Fruit fly (Drosophila melanogaster) whole organism, adult: ENCODE measurements around the gene Elp1.

Experiments
- CG1620 ChIP-seq: fragments of 200-800 bp; sonication (Bioruptor generic); optimal IDR thresholded peaks from 2 replicates; lab custom pipeline; 2016; ENCODE audit warnings: missing biosample characterization, missing genetic modification characterization
- CG7101 ChIP-seq: fragments of 200-800 bp; sonication (Bioruptor generic); optimal IDR thresholded peaks from 2 replicates; lab custom pipeline; 2018; ENCODE audit warnings: missing biosample characterization, mild to moderate bottlenecking, missing genetic modification characterization, moderate library complexity
- Hr96 ChIP-seq: fragments of 200-800 bp; sonication (Bioruptor generic); optimal IDR thresholded peaks from 2 replicates; lab custom pipeline; 2016; ENCODE audit warnings: missing biosample characterization, missing genetic modification characterization
- Mnt ChIP-seq: fragments of 200-800 bp; sonication (Bioruptor generic); optimal IDR thresholded peaks from 2 replicates; lab custom pipeline; 2016; ENCODE audit warnings: missing biosample characterization, mild to moderate bottlenecking, missing genetic modification characterization
- cic ChIP-seq: fragments of 200-800 bp; sonication (Bioruptor generic); optimal IDR thresholded peaks from 2 replicates; lab custom pipeline; 2017; ENCODE audit warnings: missing biosample characterization, mild to moderate bottlenecking, missing genetic modification characterization, moderate library complexity
- kay ChIP-seq: fragments of 200-800 bp; sonication (Bioruptor generic); peaks from one replicate; lab custom pipeline; 2016; ENCODE audit warnings: missing biosample characterization, missing genetic modification characterization, borderline replicate concordance
- pad ChIP-seq: fragments of 200-800 bp; sonication (Bioruptor generic); optimal IDR thresholded peaks from 3 replicates; lab custom pipeline; 2017; ENCODE audit warnings: missing biosample characterization, missing genetic modification characterization, mild to moderate bottlenecking, moderate library complexity, missing genetic modification reagents
- toe ChIP-seq: fragments of 200-800 bp; sonication (Bioruptor generic); optimal IDR thresholded peaks from 2 replicates; lab custom pipeline; 2016; ENCODE audit warnings: missing biosample characterization, missing genetic modification characterization

DNA sequence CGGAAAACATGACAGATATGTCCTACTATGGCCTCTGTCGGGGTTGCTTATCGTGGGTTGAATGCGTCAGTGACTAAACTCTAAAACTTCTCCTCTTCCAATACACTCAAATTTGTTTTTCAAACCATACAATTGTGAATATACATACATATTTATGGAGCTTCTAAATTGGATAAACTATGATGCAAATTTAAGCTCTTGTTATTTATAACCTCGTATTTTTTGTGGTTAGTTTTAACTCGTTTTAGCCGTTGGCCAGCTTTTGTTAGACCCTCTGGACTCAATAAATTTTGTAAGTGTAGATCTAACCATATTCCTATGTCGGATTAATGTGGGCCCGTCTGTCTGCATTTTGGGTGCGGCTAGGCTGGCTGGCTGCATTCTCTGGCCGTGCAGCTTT lies 33.4 kb upstream of the Elp1 start:
- no peak for TF ChIP-seq toe (GFP tag; lab: Kevin White, UChicago)
- TF ChIP-seq Mnt: no peak
- TF ChIP-seq pad: no peak
- TF ChIP-seq CG7101 (tag; lab: Kevin White, UChicago): no peak
- TF ChIP-seq CG1620 (GFP tag; lab: Kevin White, UChicago): no peak
- no peak for TF ChIP-seq cic
- no peak for TF ChIP-seq kay
- no peak for TF ChIP-seq Hr96 (GFP tag; lab: Kevin White, UChicago)
